Fruit fly (Drosophila melanogaster) S2 (cell line): ENCODE results near the gene CG17187.

Experiments
- CG8478 ChIP-seq: fragments of >200 bp; optimal IDR thresholded peaks from 2 replicates; lab custom pipeline; 2018
- CTCF ChIP-seq, 2 experiments: fragments of >200 bp; optimal IDR thresholded peaks; 2 replicates each; lab custom pipeline; 2018

DNA sequence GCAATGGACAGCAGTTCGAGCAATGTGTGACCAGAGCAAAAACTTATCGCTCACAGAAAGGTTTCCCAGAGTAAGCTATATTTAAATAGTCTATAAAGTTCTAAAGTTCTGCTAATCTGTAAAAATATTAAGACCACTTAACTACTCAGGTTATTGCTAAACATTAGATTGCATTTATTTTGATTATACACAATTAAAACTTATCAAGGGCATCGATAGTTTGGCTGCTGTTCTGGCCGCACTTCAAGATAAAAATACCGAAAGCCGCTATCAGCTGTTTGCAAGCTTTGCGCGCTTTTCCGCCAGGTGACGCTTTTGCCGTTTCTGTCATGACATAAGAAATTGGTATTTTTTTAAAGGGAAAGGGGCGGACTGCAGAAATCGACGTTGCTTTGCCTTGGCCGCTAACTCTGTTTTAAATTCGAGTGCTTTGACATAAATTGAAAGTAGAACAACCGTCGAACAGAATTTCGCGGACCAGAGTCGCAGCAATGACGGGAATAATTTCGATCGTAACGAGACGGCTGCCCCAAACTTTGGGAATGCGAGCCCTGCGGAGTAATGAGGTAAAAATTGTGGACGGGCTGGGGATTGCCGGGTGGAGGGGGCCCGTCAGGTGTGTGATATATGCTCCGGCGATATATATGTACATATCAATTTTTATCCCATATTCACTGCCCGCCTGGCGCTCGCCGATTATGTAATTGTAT is 12.4 kb upstream of the CG17187 start, which contains the start of the genes CG17734 and CG5214:
- TF ChIP-seq CG8478 (lab: Kevin White, UChicago) (no peak), CTCF (optimal IDR thresholded peaks at IDR 0.05; lab: Kevin White, UChicago) (peak; percentile 77 to 82)
